Worm (Caenorhabditis elegans) whole organism, midembryonic: ENCODE data around the gene sdf-9.

Source experiments
- T22C8.4 ChIP-seq: fragments of 200-800 bp; sonication (Bioruptor generic); IDR thresholded peaks from 2 replicates; pipeline ENCODE4 v1.3.6; 2022; ENCODE audit warnings: missing genetic modification characterization, missing compliant biosample characterization
- cog-1 ChIP-seq: sonication (generic microtip); optimal IDR thresholded peaks from 2 replicates; lab custom pipeline; 2016; ENCODE audit warnings: missing genetic modification characterization, missing compliant biosample characterization
- flt-1 ChIP-seq: fragments of 200-800 bp; sonication (Bioruptor generic); IDR thresholded peaks from 2 replicates; pipeline ENCODE4 v1.3.6; 2022; ENCODE audit warnings: missing genetic modification characterization, missing compliant biosample characterization
- klf-2 ChIP-seq: fragments of 200-800 bp; sonication (Bioruptor generic); conservative IDR thresholded peaks from 2 replicates; pipeline ENCODE4 v1.3.6; 2022; ENCODE audit warnings: missing genetic modification reagents, missing genetic modification characterization, missing compliant biosample characterization
- med-1 ChIP-seq: sonication (generic microtip); optimal IDR thresholded peaks from 2 replicates; lab custom pipeline; 2017; ENCODE audit warnings: missing genetic modification characterization, mild to moderate bottlenecking, missing compliant biosample characterization, antibody characterized with exemption, missing genetic modification reagents; ENCODE audit not compliant: insufficient read depth
- ref-1 ChIP-seq: fragments of 200-800 bp; sonication (Bioruptor generic); conservative IDR thresholded peaks from 2 replicates; pipeline ENCODE4 v1.3.6; 2022; ENCODE audit warnings: missing genetic modification reagents, missing genetic modification characterization, missing compliant biosample characterization
- tab-1 ChIP-seq: fragments of 200-800 bp; sonication (Bioruptor generic); IDR thresholded peaks from 2 replicates; pipeline ENCODE4 v1.3.6; 2022; ENCODE audit warnings: missing genetic modification characterization, missing compliant biosample characterization
- ztf-23 ChIP-seq: fragments of 200-800 bp; sonication (Bioruptor generic); IDR thresholded peaks from 2 replicates; pipeline ENCODE4 v1.3.6; 2022; ENCODE audit warnings: missing genetic modification reagents, missing genetic modification characterization, missing compliant biosample characterization
- ztf-29 ChIP-seq: fragments of 200-800 bp; sonication (Bioruptor generic); IDR thresholded peaks from 2 replicates; pipeline ENCODE4 v1.3.6; 2022; ENCODE audit warnings: missing genetic modification reagents, missing genetic modification characterization, missing compliant biosample characterization

sdf-9 gene

DNA sequence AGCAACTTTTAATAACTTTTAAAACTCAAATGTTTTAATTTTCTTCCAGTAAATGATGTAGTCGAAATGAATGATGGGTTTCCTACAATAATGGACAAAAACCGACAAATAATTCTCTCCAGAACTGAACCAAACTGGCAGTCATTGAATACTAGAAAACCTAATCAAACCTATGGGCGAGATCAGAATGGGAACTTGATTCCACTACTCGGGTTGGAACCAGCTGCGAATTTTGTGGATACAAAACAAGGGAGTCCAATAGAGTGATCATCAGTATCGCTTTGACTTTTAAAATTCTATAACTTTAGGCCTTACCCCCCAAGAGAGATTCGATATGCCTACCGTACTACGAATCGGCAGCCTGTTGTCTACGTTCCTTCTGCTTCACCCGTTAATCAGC is 28.6 kb downstream of the sdf-9 start:
- TF ChIP-seq klf-2 (no peak), tab-1 (GFP tag; lab: Robert Waterston, UW) (no peak), ztf-29 (no peak)

DNA sequence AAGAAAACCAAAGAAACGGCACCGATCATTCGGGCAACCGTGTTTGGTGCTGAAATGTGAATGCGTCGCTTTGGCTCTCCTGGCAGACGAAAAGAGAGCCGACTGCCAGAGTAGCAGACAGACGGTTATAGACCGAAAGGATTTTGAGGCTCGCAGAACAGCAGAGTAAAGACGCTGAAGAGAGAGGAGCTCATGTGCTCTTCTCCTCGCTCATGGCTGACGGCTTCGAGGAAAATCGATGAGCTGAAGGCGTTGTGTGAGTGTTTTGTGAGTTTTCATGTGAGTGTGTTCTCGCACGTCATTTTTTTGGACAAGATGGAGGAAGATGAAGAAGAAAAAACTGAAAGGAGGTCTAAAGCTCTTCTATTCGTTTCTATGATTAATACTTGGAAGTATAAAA is 30.8 kb downstream of the sdf-9 start, which contains the start of gene sbt-1:
TSS of gene sbt-1 (minus strand) at position 62 of the 400 bp plus-strand sequence.
- TF ChIP-seq klf-2, result no peak
- TF ChIP-seq ztf-29, result no peak
- no peak for TF ChIP-seq ref-1
- TF ChIP-seq flt-1, result 0 out of 2 replicates have a peak, but pooled peaks have one; percentile 4
- TF ChIP-seq cog-1 (tag; lab: Kevin White, UChicago), result no peak
- TF ChIP-seq T22C8.4 (GFP tag; lab: Robert Waterston, UW), result peak; percentile 32; the same call in 1 of the 2 replicates

DNA sequence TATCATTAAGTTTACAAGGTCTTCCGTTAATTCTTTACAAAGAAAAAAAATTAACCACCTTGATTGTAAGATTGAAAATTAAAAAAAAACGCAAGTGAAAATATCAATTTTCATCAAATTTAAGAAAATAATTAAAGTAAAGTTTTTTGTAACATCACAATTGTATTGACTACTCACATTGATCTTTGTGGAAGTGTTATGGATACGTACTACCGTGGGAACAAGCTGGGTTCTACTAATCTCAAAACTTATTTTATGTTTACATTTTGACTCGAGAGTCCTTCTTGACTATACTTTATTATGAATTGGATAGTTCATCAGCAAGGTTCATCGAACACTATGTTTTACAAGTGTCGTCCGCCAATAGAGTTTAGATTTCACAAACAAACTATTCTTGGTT is 31.5 kb downstream of the sdf-9 start, which contains the start of gene num-1:
TSS of gene num-1 (plus strand) at position 301 of the 400 bp plus-strand sequence.
- TF ChIP-seq med-1 (GFP tag; lab: Kevin White, UChicago) (no peak), flt-1 (no peak), tab-1 (GFP tag; lab: Robert Waterston, UW) (no peak), cog-1 (tag; lab: Kevin White, UChicago) (no peak), klf-2 (no peak), ztf-29 (no peak), ref-1 (no peak), T22C8.4 (GFP tag; lab: Robert Waterston, UW) (no peak), ztf-23 (GFP tag; lab: Robert Waterston, UW) (no peak)

DNA sequence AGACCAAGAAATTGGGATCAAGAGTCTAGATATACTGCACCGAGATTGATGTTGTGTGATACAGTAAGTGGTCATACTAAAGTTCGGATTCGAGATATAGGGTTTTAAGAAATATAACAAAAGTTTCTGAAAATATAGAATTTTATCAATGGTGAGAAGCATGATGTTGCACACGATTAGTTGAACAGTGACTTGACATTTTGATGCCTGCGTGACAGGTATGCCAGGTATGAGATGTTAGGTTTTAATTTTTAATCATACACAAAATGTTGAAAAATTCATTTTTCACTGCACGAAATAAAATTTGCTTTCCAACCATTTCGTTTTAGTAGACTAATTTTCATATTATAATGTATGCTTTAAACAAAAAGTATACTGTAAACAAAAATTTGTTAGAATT is 32.4 kb downstream of the sdf-9 start:
- no peak for TF ChIP-seq tab-1 (GFP tag; lab: Robert Waterston, UW)
- TF ChIP-seq med-1 (GFP tag; lab: Kevin White, UChicago), result no peak
- no peak for TF ChIP-seq ztf-23 (GFP tag; lab: Robert Waterston, UW)
- no peak for TF ChIP-seq klf-2
- no peak for TF ChIP-seq ref-1
- no peak for TF ChIP-seq flt-1
- TF ChIP-seq ztf-29, result no peak
- TF ChIP-seq T22C8.4 (GFP tag; lab: Robert Waterston, UW), result no peak
- TF ChIP-seq cog-1 (tag; lab: Kevin White, UChicago), result no peak

DNA sequence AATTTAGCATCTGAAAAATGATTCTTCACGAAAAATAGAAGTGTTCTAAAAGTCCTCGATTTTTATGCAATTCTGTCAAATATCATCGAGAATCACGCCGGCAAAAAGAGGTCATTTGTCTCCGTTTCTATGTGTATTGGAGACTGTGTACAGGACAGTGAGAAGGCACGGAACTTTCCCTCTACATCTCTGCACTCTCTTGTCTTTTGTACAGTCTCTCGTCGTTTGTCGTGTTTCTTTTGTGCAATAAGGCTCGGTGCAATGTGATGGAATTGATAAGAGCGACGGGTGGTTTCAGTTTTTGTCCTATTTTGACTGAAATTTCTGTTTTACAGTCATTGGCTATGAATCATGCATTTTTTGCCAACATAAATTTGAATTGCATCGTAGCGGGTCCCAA is 33.8 kb downstream of the sdf-9 start:
- TF ChIP-seq med-1 (GFP tag; lab: Kevin White, UChicago), result no peak
- no peak for TF ChIP-seq T22C8.4 (GFP tag; lab: Robert Waterston, UW)
- TF ChIP-seq cog-1 (tag; lab: Kevin White, UChicago), result no peak
- no peak for TF ChIP-seq ztf-29
- TF ChIP-seq flt-1, result no peak
- no peak for TF ChIP-seq ztf-23 (GFP tag; lab: Robert Waterston, UW)
- no peak for TF ChIP-seq tab-1 (GFP tag; lab: Robert Waterston, UW)
- no peak for TF ChIP-seq klf-2
- no peak for TF ChIP-seq ref-1

DNA sequence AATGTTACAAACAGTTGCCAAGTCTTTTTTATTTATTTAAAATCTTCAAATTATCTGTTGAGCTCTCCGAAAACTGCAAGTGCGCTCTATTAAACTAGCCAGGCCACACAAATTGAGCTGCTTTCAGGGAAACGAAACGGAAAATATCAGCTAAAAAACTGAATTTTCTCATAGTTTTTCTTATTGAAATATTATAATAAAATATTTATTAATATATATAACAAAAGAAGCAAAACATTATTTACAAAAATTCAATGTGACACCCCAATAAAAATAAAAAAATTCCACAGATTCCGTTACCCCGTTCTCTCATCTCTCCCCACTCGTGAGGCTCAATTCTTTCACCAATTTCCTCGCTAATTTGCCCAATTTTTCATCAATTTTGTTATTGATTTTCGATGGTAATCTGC is 34.5 kb downstream of the sdf-9 start:
- no peak for TF ChIP-seq ref-1
- TF ChIP-seq klf-2, result no peak
- TF ChIP-seq flt-1, result peak; percentile 29; the same call in 1 of the 2 replicates
- TF ChIP-seq med-1 (GFP tag; lab: Kevin White, UChicago), result no peak
- TF ChIP-seq ztf-29, result no peak
- no peak for TF ChIP-seq ztf-23 (GFP tag; lab: Robert Waterston, UW)
- peak; percentile 30 for TF ChIP-seq cog-1 (tag; lab: Kevin White, UChicago)
- TF ChIP-seq T22C8.4 (GFP tag; lab: Robert Waterston, UW), result no peak
- TF ChIP-seq tab-1 (GFP tag; lab: Robert Waterston, UW), result no peak

DNA sequence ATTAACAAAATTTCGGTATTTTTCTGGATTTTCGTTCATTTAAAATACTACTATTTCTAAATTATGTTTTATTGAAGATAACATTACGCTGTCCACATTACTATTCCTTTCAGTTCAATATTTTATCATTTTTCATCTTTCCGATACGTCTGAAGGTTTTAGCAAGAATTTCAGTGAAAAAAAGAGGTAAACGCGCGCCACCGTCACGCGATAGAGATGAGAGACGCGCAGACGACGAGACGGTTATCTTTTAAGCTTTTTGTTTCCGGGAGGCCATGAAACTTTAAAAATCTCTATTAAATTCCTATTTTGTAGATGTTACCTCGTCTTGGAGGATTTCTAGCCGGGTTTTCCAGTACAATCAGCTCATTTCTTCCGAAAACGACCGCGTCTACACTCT is 39.7 kb downstream of the sdf-9 start, which contains the start of gene mrps-12:
TSS of gene mrps-12 (plus strand) at position 316 of the 400 bp plus-strand sequence.
- TF ChIP-seq cog-1 (tag; lab: Kevin White, UChicago) (no peak), tab-1 (GFP tag; lab: Robert Waterston, UW) (no peak), T22C8.4 (GFP tag; lab: Robert Waterston, UW) (no peak), flt-1 (no peak), klf-2 (no peak), med-1 (GFP tag; lab: Kevin White, UChicago) (no peak), ztf-29 (no peak), ztf-23 (GFP tag; lab: Robert Waterston, UW) (no peak), ref-1 (no peak)

DNA sequence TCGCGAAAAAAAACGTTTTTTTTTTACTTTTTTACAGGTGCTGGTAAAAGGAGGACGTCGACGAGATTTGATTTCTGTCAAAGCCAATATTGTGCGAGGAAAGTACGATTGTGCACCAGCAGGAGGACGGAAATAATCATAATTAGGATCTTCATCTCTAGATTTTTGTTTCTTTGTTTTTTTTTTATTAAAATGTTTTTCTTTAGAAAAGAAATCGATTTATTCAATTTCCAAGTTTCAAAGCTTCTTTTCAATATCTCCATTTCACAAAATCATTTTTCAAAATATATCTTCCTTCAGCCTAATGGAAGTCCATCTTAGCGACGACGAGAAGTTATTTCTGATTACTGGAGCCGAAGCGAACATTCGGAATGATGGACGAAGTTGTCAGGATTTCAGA is 40.5 kb downstream of the sdf-9 start, which contains the start of gene exos-7:
TSS of gene exos-7 (plus strand) at position 301 of the 400 bp plus-strand sequence.
- no peak for TF ChIP-seq ztf-29
- TF ChIP-seq ref-1, result no peak
- no peak for TF ChIP-seq tab-1 (GFP tag; lab: Robert Waterston, UW)
- no peak for TF ChIP-seq cog-1 (tag; lab: Kevin White, UChicago)
- TF ChIP-seq klf-2, result no peak
- TF ChIP-seq ztf-23 (GFP tag; lab: Robert Waterston, UW), result no peak
- no peak for TF ChIP-seq T22C8.4 (GFP tag; lab: Robert Waterston, UW)
- no peak for TF ChIP-seq flt-1
- no peak for TF ChIP-seq med-1 (GFP tag; lab: Kevin White, UChicago)

DNA sequence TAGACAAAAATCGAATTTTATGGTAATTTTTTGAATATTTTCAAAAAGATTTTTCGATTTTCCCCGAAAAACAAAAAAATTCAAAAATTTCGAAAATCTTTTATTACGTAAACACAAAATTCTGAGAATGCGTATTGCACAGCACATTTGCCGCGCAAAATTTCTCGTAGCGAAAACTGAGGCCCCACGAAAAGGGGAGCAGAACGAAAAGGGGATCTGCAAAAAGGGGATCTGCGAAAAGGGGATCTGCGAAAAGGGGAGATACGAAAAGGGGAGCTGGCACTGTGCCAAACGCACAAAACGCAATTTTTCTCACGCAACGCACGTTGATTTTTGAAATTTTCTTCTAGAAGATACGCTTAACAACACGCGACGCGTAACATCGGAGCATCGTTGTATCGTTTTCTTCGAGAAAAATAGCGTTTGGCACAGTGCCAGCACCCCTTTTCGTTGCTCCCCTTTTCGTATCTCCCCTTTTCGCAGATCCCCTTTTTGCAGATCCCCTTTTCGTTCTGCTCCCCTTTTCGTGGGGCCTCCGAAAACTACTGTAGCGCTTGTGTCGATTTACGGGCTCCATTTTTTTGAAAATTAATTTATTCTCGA is 41.4 kb downstream of the sdf-9 start:
- peak; percentile 69; the same call in 1 of the 2 replicates for TF ChIP-seq flt-1
- 0 out of 2 replicates have a peak, but pooled peaks have one; percentile 34 for TF ChIP-seq klf-2
- TF ChIP-seq ztf-23 (GFP tag; lab: Robert Waterston, UW), result peak; percentile 76

DNA sequence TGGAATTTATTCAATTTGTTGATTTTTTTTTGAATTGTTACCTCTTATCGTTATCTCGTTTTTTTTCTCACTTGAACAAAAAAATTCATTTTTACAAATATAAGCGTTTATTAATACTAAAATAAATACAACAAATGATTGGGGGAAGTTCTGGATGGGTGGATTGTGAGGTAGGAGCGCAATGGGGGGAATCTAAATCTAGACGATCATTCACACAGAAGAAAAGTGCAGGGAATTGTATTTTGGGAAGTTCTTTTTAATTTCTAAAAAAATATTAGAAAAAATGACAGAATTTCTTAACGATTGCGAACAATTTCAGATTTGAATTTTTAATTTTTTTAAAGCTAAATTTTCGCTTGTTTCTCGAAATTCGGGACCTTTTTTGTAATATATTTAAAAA is 43.5 kb downstream of the sdf-9 start:
- TF ChIP-seq cog-1 (tag; lab: Kevin White, UChicago) (no peak), flt-1 (no peak), ztf-29 (no peak), klf-2 (no peak), med-1 (GFP tag; lab: Kevin White, UChicago) (no peak), ztf-23 (GFP tag; lab: Robert Waterston, UW) (no peak), tab-1 (GFP tag; lab: Robert Waterston, UW) (no peak), ref-1 (no peak), T22C8.4 (GFP tag; lab: Robert Waterston, UW) (no peak)
